Fruit fly (Drosophila melanogaster): ENCODE measurements around the gene sima.

The sima gene

DNA sequence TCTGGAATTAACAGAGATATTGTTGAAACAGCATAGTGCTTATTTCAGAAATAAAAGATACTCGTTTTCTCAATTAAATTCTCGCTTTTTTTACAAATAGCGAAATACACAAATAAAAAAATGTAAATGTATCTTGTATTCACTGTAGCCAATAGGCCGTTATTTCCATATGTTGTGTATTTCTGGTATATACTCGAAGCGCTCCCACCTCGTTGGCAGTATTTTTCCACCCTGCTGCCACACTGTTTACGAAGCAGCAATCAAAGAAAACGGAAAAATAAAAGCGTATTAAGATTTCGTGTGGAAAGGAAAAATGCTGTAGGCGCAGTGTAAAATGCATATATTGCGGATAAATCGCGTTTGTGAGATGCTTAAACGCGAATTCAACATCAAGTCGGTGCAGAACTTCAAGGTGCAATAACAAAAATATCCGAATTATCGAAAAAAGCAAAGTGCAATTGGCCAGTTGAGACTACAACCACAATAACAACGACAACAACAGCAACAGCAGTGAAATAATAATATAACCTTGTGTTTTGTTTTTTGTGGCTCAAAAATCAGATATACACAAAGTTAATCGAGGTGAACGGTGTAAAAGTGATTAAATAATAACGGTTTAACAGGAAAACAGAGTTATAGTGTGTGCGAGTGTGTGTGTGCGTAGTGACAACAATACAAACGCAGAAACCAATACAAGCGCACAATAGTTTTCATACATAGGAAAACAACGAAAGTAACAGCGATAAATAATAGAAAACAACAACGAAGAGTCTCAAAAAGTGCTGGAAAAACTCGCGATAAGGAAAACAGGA is at the start of gene sima:
sima (plus strand) TSS at position 255 of the 812 bp plus-strand sequence.
- no peak for TF ChIP-seq CG8301 (tag; optimal IDR thresholded peaks at IDR 0.05)
- no peak for TF ChIP-seq Pif1B (GFP tag; optimal IDR thresholded peaks at IDR 0.05)
- no peak for TF ChIP-seq EcR (GFP tag; optimal IDR thresholded peaks at IDR 0.05)
- no peak for TF ChIP-seq CG32121 (GFP tag; IDR thresholded peaks at IDR 0.05)
- no peak for TF ChIP-seq gl (tag; optimal IDR thresholded peaks at IDR 0.05)
- no peak for TF ChIP-seq CG13204 (GFP tag; optimal IDR thresholded peaks at IDR 0.05)
- TF ChIP-seq CG34367 (tag; optimal IDR thresholded peaks at IDR 0.05): peak; percentile 8
- no peak for TF ChIP-seq CG12605 (GFP tag; IDR thresholded peaks at IDR 0.05)
- TF ChIP-seq Ets98B (GFP tag; IDR thresholded peaks at IDR 0.05): peak; percentile 64
- TF ChIP-seq CG8159 (tag; optimal IDR thresholded peaks at IDR 0.05): peak; percentile 23
- no peak for TF ChIP-seq CG15710 (tag; optimal IDR thresholded peaks at IDR 0.05)
- no peak for TF ChIP-seq fd96Ca (GFP tag; IDR thresholded peaks at IDR 0.05)
- TF ChIP-seq CG17806 (tag; optimal IDR thresholded peaks at IDR 0.05): peak; percentile 21
- peak; percentile 19 for TF ChIP-seq Snoo (tag; optimal IDR thresholded peaks at IDR 0.05)
- no peak for TF ChIP-seq CG14655 (GFP tag; optimal IDR thresholded peaks at IDR 0.05)
- TF ChIP-seq CG4496 (GFP tag; IDR thresholded peaks at IDR 0.05): 0 out of 3 replicates have a peak, but pooled peaks have one; percentile 8
- TF ChIP-seq Pif1A (GFP tag; optimal IDR thresholded peaks at IDR 0.05): peak; percentile 31
- TF ChIP-seq D1 (tag; optimal IDR thresholded peaks at IDR 0.05): no peak
- TF ChIP-seq CG10348 (GFP tag; IDR thresholded peaks at IDR 0.05): no peak
- TF ChIP-seq rn (GFP tag; IDR thresholded peaks at IDR 0.05): no peak
- TF ChIP-seq CG9948 (tag; optimal IDR thresholded peaks at IDR 0.05): no peak

DNA sequence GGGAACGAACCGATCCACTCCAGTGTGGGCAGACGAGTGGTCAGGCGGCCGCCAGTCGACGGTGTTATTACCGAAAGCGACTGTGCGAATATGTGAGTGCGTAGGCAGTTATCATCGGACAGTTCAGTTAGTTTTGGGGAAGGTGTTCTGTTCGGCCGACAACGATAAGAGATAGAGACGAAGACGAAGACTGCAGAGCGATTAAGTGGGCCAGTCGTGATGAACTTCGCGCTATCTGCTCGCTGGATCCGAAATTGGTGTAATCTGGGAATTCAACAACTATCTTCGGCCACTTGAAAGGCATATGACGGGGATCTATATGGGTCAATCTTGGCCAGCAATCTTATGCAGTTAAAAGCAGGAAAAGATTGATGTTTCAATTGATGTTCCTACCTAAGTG is 48.9 kb upstream of the sima start, which contains the start of gene CG7912:
CG7912 (minus strand) TSS at position 17 of the 400 bp plus-strand sequence.
- TF ChIP-seq CG12605 (GFP tag; IDR thresholded peaks at IDR 0.05): no peak
- TF ChIP-seq CG4496 (GFP tag; IDR thresholded peaks at IDR 0.05): no peak
- no peak for TF ChIP-seq CG15710 (tag; optimal IDR thresholded peaks at IDR 0.05)
- no peak for TF ChIP-seq CG10348 (GFP tag; IDR thresholded peaks at IDR 0.05)

DNA sequence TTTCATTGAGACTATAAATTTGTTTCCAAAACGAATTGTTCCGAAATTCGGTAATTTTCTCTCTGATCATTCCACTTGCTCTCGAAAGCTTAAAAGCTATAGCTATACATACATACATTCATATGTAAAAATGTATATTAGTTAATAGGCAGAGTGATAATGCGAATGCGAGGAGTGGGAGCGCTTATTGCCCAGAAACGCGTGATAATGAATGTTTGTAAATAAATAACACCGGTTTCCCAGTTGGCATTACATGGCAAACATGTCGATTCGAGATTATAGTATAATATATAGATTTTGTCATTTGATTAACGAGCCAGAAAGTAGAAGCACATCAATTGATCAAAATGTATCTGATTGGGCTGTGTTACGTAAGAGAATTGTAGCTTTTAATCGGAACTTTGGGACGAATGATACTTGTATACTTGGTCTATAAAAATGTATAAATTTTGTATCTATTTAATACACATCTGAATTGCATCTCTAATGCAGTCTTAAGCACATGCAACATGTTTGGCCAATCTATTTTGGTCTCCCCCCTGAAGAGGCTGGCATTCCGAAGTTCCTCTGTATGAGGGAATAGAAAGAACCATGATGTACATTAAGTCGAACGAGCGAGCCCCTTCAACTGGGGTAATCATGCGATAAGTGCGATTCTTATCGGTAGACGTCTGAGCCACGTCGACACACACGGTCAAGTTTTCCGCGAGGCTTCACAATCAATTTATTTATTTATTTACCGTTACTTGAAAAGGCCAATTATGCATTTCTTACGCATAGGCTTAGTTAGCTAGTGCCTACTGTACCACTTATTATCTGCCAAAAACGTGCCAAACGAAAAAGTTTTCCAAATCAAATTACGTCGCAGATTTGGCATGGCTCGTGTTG is 45.3 kb upstream of the sima start:
- TF ChIP-seq rn (GFP tag; IDR thresholded peaks at IDR 0.05): peak; percentile 32; the same call in 1 of the 2 replicates
- TF ChIP-seq fd96Ca (GFP tag; IDR thresholded peaks at IDR 0.05): peak; percentile 68; the same call in 2 of the 3 replicates
- TF ChIP-seq EcR (GFP tag; optimal IDR thresholded peaks at IDR 0.05): no peak
- TF ChIP-seq CG14655 (GFP tag; optimal IDR thresholded peaks at IDR 0.05): peak; percentile 58
- TF ChIP-seq CG13204 (GFP tag; optimal IDR thresholded peaks at IDR 0.05): no peak
- TF ChIP-seq Ets98B (GFP tag; IDR thresholded peaks at IDR 0.05): peak; percentile 66; the same call in 1 of the 2 replicates
- TF ChIP-seq CG10348 (GFP tag; IDR thresholded peaks at IDR 0.05): no peak
- no peak for TF ChIP-seq Pif1B (GFP tag; optimal IDR thresholded peaks at IDR 0.05)
- TF ChIP-seq CG8159 (tag; optimal IDR thresholded peaks at IDR 0.05): no peak
- peak; percentile 72 for TF ChIP-seq CG4496 (GFP tag; IDR thresholded peaks at IDR 0.05)
- no peak for TF ChIP-seq D1 (tag; optimal IDR thresholded peaks at IDR 0.05)
- peak; percentile 38 for TF ChIP-seq CG8301 (tag; optimal IDR thresholded peaks at IDR 0.05)
- TF ChIP-seq CG32121 (GFP tag; IDR thresholded peaks at IDR 0.05): peak; percentile 64
- no peak for TF ChIP-seq CG15710 (tag; optimal IDR thresholded peaks at IDR 0.05)

DNA sequence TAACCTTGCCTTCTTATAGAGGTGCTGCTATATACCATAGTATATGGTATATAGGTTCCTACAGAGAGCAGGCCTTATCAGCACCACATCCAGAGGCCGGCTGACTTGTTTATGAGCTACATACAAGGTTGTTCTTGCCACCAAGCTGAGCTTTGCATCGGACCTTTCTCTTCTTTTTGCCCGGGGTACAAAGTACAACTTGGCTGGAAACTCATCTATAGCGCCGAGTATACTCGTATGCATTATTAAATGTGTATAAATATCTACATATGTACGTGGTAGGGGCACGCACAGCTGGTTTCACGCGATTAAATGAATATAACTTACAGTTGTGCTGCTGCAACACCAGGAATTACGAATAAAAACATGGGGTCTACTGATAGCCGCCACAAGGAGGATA is 44.2 kb upstream of the sima start:
- no peak for TF ChIP-seq CG9948 (tag; optimal IDR thresholded peaks at IDR 0.05)
- TF ChIP-seq D1 (tag; optimal IDR thresholded peaks at IDR 0.05): no peak
- TF ChIP-seq CG15710 (tag; optimal IDR thresholded peaks at IDR 0.05): peak; percentile 18
- no peak for TF ChIP-seq CG10348 (GFP tag; IDR thresholded peaks at IDR 0.05)
- peak; percentile 77 for TF ChIP-seq Ets98B (GFP tag; IDR thresholded peaks at IDR 0.05)
- peak; percentile 54; the same call in 1 of the 3 replicates for TF ChIP-seq CG4496 (GFP tag; IDR thresholded peaks at IDR 0.05)
- TF ChIP-seq CG13204 (GFP tag; optimal IDR thresholded peaks at IDR 0.05): peak; percentile 78
- TF ChIP-seq CG12605 (GFP tag; IDR thresholded peaks at IDR 0.05): peak; percentile 87
- TF ChIP-seq CG8159 (tag; optimal IDR thresholded peaks at IDR 0.05): peak; percentile 40
- peak; percentile 3 for TF ChIP-seq Snoo (tag; optimal IDR thresholded peaks at IDR 0.05)
- TF ChIP-seq CG17806 (tag; optimal IDR thresholded peaks at IDR 0.05): peak; percentile 47
- TF ChIP-seq EcR (GFP tag; optimal IDR thresholded peaks at IDR 0.05): no peak
- TF ChIP-seq CG34367 (tag; optimal IDR thresholded peaks at IDR 0.05): peak; percentile 23
- TF ChIP-seq rn (GFP tag; IDR thresholded peaks at IDR 0.05): no peak
- TF ChIP-seq gl (tag; optimal IDR thresholded peaks at IDR 0.05): peak; percentile 94
- TF ChIP-seq Pif1A (GFP tag; optimal IDR thresholded peaks at IDR 0.05): peak; percentile 76
- TF ChIP-seq CG8301 (tag; optimal IDR thresholded peaks at IDR 0.05): peak; percentile 48
- TF ChIP-seq CG32121 (GFP tag; IDR thresholded peaks at IDR 0.05): no peak; the same call in 1 of the 2 replicates
- peak; percentile 64 for TF ChIP-seq Pif1B (GFP tag; optimal IDR thresholded peaks at IDR 0.05)
- TF ChIP-seq CG14655 (GFP tag; optimal IDR thresholded peaks at IDR 0.05): peak; percentile 58
- TF ChIP-seq fd96Ca (GFP tag; IDR thresholded peaks at IDR 0.05): peak; percentile 39; the same call in 2 of the 3 replicates

DNA sequence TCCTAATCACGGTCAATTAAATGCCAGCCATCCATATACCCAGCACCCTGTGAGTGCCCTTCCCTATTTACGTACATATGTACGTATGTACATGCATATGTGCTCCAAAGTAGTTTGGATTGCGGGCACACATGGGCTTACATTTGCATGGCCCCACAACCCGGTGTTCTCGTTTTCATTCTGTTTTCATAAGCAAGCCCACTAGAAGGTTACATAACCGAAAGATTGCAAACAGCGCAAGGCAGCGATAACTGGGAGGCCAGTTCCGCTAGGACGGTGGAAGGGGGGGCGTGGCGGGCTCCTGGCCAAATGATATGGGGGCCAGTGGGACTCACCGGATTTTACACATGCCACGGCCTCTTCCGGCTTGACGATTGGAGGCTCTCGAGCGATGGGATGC is 43.6 kb upstream of the sima start:
- no peak for TF ChIP-seq CG12605 (GFP tag; IDR thresholded peaks at IDR 0.05)
- no peak for TF ChIP-seq Snoo (tag; optimal IDR thresholded peaks at IDR 0.05)
- no peak for TF ChIP-seq rn (GFP tag; IDR thresholded peaks at IDR 0.05)
- TF ChIP-seq Pif1A (GFP tag; optimal IDR thresholded peaks at IDR 0.05): no peak
- TF ChIP-seq EcR (GFP tag; optimal IDR thresholded peaks at IDR 0.05): no peak
- no peak for TF ChIP-seq CG4496 (GFP tag; IDR thresholded peaks at IDR 0.05)
- no peak for TF ChIP-seq CG13204 (GFP tag; optimal IDR thresholded peaks at IDR 0.05)
- no peak for TF ChIP-seq D1 (tag; optimal IDR thresholded peaks at IDR 0.05)
- no peak for TF ChIP-seq CG8159 (tag; optimal IDR thresholded peaks at IDR 0.05)
- TF ChIP-seq CG15710 (tag; optimal IDR thresholded peaks at IDR 0.05): no peak
- no peak for TF ChIP-seq gl (tag; optimal IDR thresholded peaks at IDR 0.05)
- no peak for TF ChIP-seq fd96Ca (GFP tag; IDR thresholded peaks at IDR 0.05)
- TF ChIP-seq CG9948 (tag; optimal IDR thresholded peaks at IDR 0.05): no peak
- no peak for TF ChIP-seq CG34367 (tag; optimal IDR thresholded peaks at IDR 0.05)
- no peak for TF ChIP-seq Ets98B (GFP tag; IDR thresholded peaks at IDR 0.05)
- TF ChIP-seq CG17806 (tag; optimal IDR thresholded peaks at IDR 0.05): no peak
- no peak for TF ChIP-seq Pif1B (GFP tag; optimal IDR thresholded peaks at IDR 0.05)
- TF ChIP-seq CG14655 (GFP tag; optimal IDR thresholded peaks at IDR 0.05): no peak
- TF ChIP-seq CG32121 (GFP tag; IDR thresholded peaks at IDR 0.05): no peak
- no peak for TF ChIP-seq CG10348 (GFP tag; IDR thresholded peaks at IDR 0.05)

All from whole organism, pupa.